Fruit fly (Drosophila melanogaster) whole organism, embryonic: ENCODE measurements around the gene CG42268.

ENCODE experiments used
- B-H2 ChIP-seq: fragments of 200-800 bp; sonication (Bioruptor generic); optimal IDR thresholded peaks from 2 replicates; lab custom pipeline; 2018; ENCODE audit warnings: missing biosample characterization, mild to moderate bottlenecking, missing genetic modification characterization
- CG1024 ChIP-seq: fragments of 200-800 bp; sonication (Bioruptor generic); IDR thresholded peaks from 2 replicates; pipeline ENCODE4 v1.3.6; 2022; ENCODE audit warnings: missing biosample characterization, missing genetic modification characterization
- CG10274 ChIP-seq: fragments of 200-800 bp; sonication (Bioruptor generic); optimal IDR thresholded peaks from 3 replicates; lab custom pipeline; 2017; ENCODE audit warnings: missing biosample characterization, mild to moderate bottlenecking, missing genetic modification characterization
- CG10321 ChIP-seq: fragments of 200-800 bp; sonication (Bioruptor generic); IDR thresholded peaks from 2 replicates; pipeline ENCODE4 v1.3.6; 2022; ENCODE audit warnings: missing biosample characterization, missing genetic modification characterization
- CG11504 ChIP-seq: fragments of 200-800 bp; sonication (Bioruptor generic); optimal IDR thresholded peaks from 3 replicates; lab custom pipeline; 2019; ENCODE audit warnings: missing biosample characterization, mild to moderate bottlenecking, missing genetic modification characterization, moderate library complexity
- CG12744 ChIP-seq: fragments of 200-800 bp; sonication (Bioruptor generic); optimal IDR thresholded peaks from 2 replicates; lab custom pipeline; 2016; ENCODE audit warnings: missing biosample characterization, missing genetic modification characterization
- CG14050 ChIP-seq: fragments of 200-800 bp; sonication (Bioruptor generic); IDR thresholded peaks from 3 replicates; pipeline ENCODE4 v1.3.6; 2022; ENCODE audit warnings: missing biosample characterization, missing genetic modification characterization
- CG14965 ChIP-seq: fragments of 200-800 bp; sonication (Bioruptor generic); optimal IDR thresholded peaks from 2 replicates; lab custom pipeline; 2016; ENCODE audit warnings: missing biosample characterization, missing genetic modification characterization, borderline replicate concordance
- CG15011 ChIP-seq: fragments of 200-800 bp; sonication (Bioruptor generic); optimal IDR thresholded peaks from 3 replicates; lab custom pipeline; 2018; ENCODE audit warnings: missing biosample characterization, mild to moderate bottlenecking, missing genetic modification characterization
- CG6654 ChIP-seq: fragments of 200-800 bp; sonication (Bioruptor generic); optimal IDR thresholded peaks from 2 replicates; lab custom pipeline; 2017; ENCODE audit warnings: missing biosample characterization, mild to moderate bottlenecking, missing genetic modification characterization
- CG7839 ChIP-seq: fragments of 200-800 bp; sonication (Bioruptor generic); optimal IDR thresholded peaks from 3 replicates; lab custom pipeline; 2018; ENCODE audit warnings: missing biosample characterization, mild to moderate bottlenecking, missing genetic modification characterization, moderate library complexity
- CG7963 ChIP-seq: fragments of 200-800 bp; sonication (Bioruptor generic); IDR thresholded peaks from 3 replicates; pipeline ENCODE4 v1.3.6; 2022; ENCODE audit warnings: missing biosample characterization, missing genetic modification characterization; ENCODE audit not compliant: partially characterized antibody
- CG9727 ChIP-seq: fragments of 200-800 bp; sonication (Bioruptor generic); optimal IDR thresholded peaks from 3 replicates; lab custom pipeline; 2017; ENCODE audit warnings: missing biosample characterization, mild to moderate bottlenecking, missing genetic modification characterization
- CG9817 ChIP-seq: fragments of 200-800 bp; sonication (Bioruptor generic); optimal IDR thresholded peaks from 2 replicates; lab custom pipeline; 2018; ENCODE audit warnings: missing biosample characterization, mild to moderate bottlenecking, missing genetic modification characterization, moderate library complexity
- Dip2 ChIP-seq: fragments of 200-800 bp; sonication (Bioruptor generic); IDR thresholded peaks from 2 replicates; pipeline ENCODE4 v1.3.6; 2022; ENCODE audit warnings: missing biosample characterization, missing genetic modification characterization
- Hey ChIP-seq: fragments of 200-800 bp; sonication (Bioruptor generic); optimal IDR thresholded peaks from 3 replicates; lab custom pipeline; 2018; ENCODE audit warnings: missing biosample characterization, mild to moderate bottlenecking, missing genetic modification characterization
- Max ChIP-seq: fragments of 200-800 bp; sonication (Bioruptor generic); optimal IDR thresholded peaks from 2 replicates; lab custom pipeline; 2016; ENCODE audit warnings: missing biosample characterization, mild to moderate bottlenecking, missing genetic modification characterization
- NFAT ChIP-seq: fragments of 200-800 bp; sonication (Bioruptor generic); IDR thresholded peaks from 2 replicates; pipeline ENCODE4 v1.3.6; 2022; ENCODE audit warnings: missing biosample characterization, missing genetic modification characterization
- Neu2 ChIP-seq: fragments of 200-800 bp; sonication (Bioruptor generic); optimal IDR thresholded peaks from 3 replicates; lab custom pipeline; 2016; ENCODE audit warnings: missing biosample characterization, missing genetic modification characterization, borderline replicate concordance
- Oaz ChIP-seq: fragments of 200-800 bp; sonication (Bioruptor generic); IDR thresholded peaks from 2 replicates; pipeline ENCODE4 v1.3.6; 2022; ENCODE audit warnings: missing biosample characterization, missing genetic modification characterization
- Spps ChIP-seq: fragments of 200-800 bp; sonication (Bioruptor generic); optimal IDR thresholded peaks from 2 replicates; lab custom pipeline; 2018; ENCODE audit warnings: missing biosample characterization, mild to moderate bottlenecking, missing genetic modification characterization
- Trl ChIP-seq, 3 experiments: fragments of >200 bp in 2 of 3; fragments of 200-800 bp in 1 of 3; sonication (Bioruptor generic) in 1 of 3; optimal IDR thresholded peaks; 2 replicates in 1 of 3; 3 replicates in 2 of 3; lab custom pipeline; 2016 to 2017; ENCODE audit warnings: missing biosample characterization in 1 of 3, missing genetic modification characterization in 1 of 3
- Usf ChIP-seq: fragments of 200-800 bp; sonication (Bioruptor generic); optimal IDR thresholded peaks from 2 replicates; lab custom pipeline; 2017; ENCODE audit warnings: missing genotype, missing biosample characterization, missing genetic modification characterization
- ac ChIP-seq: fragments of 200-800 bp; sonication (Bioruptor generic); optimal IDR thresholded peaks from 3 replicates; lab custom pipeline; 2017; ENCODE audit warnings: missing biosample characterization, mild to moderate bottlenecking, missing genetic modification characterization
- bbx ChIP-seq: fragments of 200-800 bp; sonication (Bioruptor generic); IDR thresholded peaks from 2 replicates; pipeline ENCODE4 v1.3.6; 2022; ENCODE audit warnings: missing biosample characterization, missing genetic modification characterization; ENCODE audit not compliant: partially characterized antibody
- bcd ChIP-seq: fragments of 200-800 bp; sonication (Bioruptor generic); optimal IDR thresholded peaks from 2 replicates; lab custom pipeline; 2017; ENCODE audit warnings: missing biosample characterization, mild to moderate bottlenecking, missing genetic modification characterization
- bigmax ChIP-seq: fragments of 200-800 bp; sonication (Bioruptor generic); optimal IDR thresholded peaks from 2 replicates; lab custom pipeline; 2018; ENCODE audit warnings: missing biosample characterization, mild to moderate bottlenecking, missing genetic modification characterization
- br ChIP-seq: fragments of >200 bp; optimal IDR thresholded peaks from 2 replicates; lab custom pipeline; 2017
- bsh ChIP-seq, 2 experiments: fragments of 200-800 bp; sonication (Bioruptor generic); optimal IDR thresholded peaks; 2 replicates each; lab custom pipeline; 2017 to 2018; ENCODE audit warnings: mild to moderate bottlenecking in 2 of 2, missing biosample characterization in 2 of 2, missing genetic modification characterization in 2 of 2, moderate library complexity in 1 of 2
- cato ChIP-seq: fragments of 200-800 bp; sonication (Bioruptor generic); optimal IDR thresholded peaks from 2 replicates; lab custom pipeline; 2016; ENCODE audit warnings: missing biosample characterization, missing genetic modification characterization, borderline replicate concordance
- caup ChIP-seq: fragments of 200-800 bp; sonication (Bioruptor generic); optimal IDR thresholded peaks from 3 replicates; lab custom pipeline; 2017; ENCODE audit warnings: missing biosample characterization, mild to moderate bottlenecking, missing genetic modification characterization, moderate library complexity; ENCODE audit not compliant: severe bottlenecking
- dmrt99B ChIP-seq: fragments of 200-800 bp; sonication (Bioruptor generic); optimal IDR thresholded peaks from 2 replicates; lab custom pipeline; 2018; ENCODE audit warnings: missing biosample characterization, mild to moderate bottlenecking, missing genetic modification characterization, moderate library complexity
- emc ChIP-seq: fragments of 200-800 bp; sonication (Bioruptor generic); optimal IDR thresholded peaks from 2 replicates; lab custom pipeline; 2016; ENCODE audit warnings: missing biosample characterization, missing genetic modification characterization
- ewg ChIP-seq: fragments of 200-800 bp; sonication (Bioruptor generic); optimal IDR thresholded peaks from 3 replicates; lab custom pipeline; 2017; ENCODE audit warnings: mild to moderate bottlenecking, missing biosample characterization, missing genetic modification reagents, missing genetic modification characterization
- fd102C ChIP-seq: fragments of 200-800 bp; sonication (Bioruptor generic); optimal IDR thresholded peaks from 2 replicates; lab custom pipeline; 2018; ENCODE audit warnings: missing biosample characterization, mild to moderate bottlenecking, missing genetic modification characterization, moderate library complexity
- gem ChIP-seq: fragments of 200-800 bp; sonication (Bioruptor generic); optimal IDR thresholded peaks from 2 replicates; lab custom pipeline; 2019; ENCODE audit warnings: missing biosample characterization, mild to moderate bottlenecking, missing genetic modification characterization, moderate library complexity
- grn ChIP-seq: fragments of 200-800 bp; sonication (Bioruptor generic); optimal IDR thresholded peaks from 3 replicates; lab custom pipeline; 2017; ENCODE audit warnings: missing biosample characterization, missing genetic modification characterization
- jumu ChIP-seq: fragments of 200-800 bp; sonication (Bioruptor generic); optimal IDR thresholded peaks from 3 replicates; lab custom pipeline; 2016; ENCODE audit warnings: missing biosample characterization, missing genetic modification characterization
- mam ChIP-seq: fragments of 200-800 bp; sonication (Bioruptor generic); optimal IDR thresholded peaks from 3 replicates; lab custom pipeline; 2016; ENCODE audit warnings: missing biosample characterization, missing genetic modification characterization
- nerfin-1 ChIP-seq: fragments of 200-800 bp; sonication (Bioruptor generic); optimal IDR thresholded peaks from 3 replicates; lab custom pipeline; 2019; ENCODE audit warnings: missing biosample characterization, mild to moderate bottlenecking, missing genetic modification characterization, moderate library complexity
- pho ChIP-seq: fragments of 200-800 bp; sonication (Bioruptor generic); optimal IDR thresholded peaks from 2 replicates; lab custom pipeline; 2016; ENCODE audit warnings: missing biosample characterization, missing genetic modification characterization
- ranshi ChIP-seq: fragments of 200-800 bp; sonication (Bioruptor generic); IDR thresholded peaks from 2 replicates; pipeline ENCODE4 v1.3.6; 2022; ENCODE audit warnings: missing biosample characterization, missing genetic modification characterization
- row ChIP-seq: fragments of 200-800 bp; sonication (Bioruptor generic); IDR thresholded peaks from 3 replicates; pipeline ENCODE4 v1.3.6; 2022; ENCODE audit warnings: missing biosample characterization, missing genetic modification characterization
- run ChIP-seq: fragments of 200-800 bp; sonication (Bioruptor generic); optimal IDR thresholded peaks from 3 replicates; lab custom pipeline; 2018; ENCODE audit warnings: missing biosample characterization, mild to moderate bottlenecking, missing genetic modification characterization
- schlank ChIP-seq: fragments of 200-800 bp; sonication (Bioruptor generic); optimal IDR thresholded peaks from 2 replicates; lab custom pipeline; 2018; ENCODE audit warnings: missing biosample characterization, mild to moderate bottlenecking, missing genetic modification characterization
- slp2 ChIP-seq: fragments of 200-800 bp; sonication (Bioruptor generic); optimal IDR thresholded peaks from 2 replicates; lab custom pipeline; 2016; ENCODE audit warnings: missing biosample characterization, missing genetic modification characterization
- so ChIP-seq: fragments of 200-800 bp; sonication (Bioruptor generic); IDR thresholded peaks from 3 replicates; pipeline ENCODE4 v1.3.6; 2022; ENCODE audit warnings: missing biosample characterization, missing genetic modification characterization
- tio ChIP-seq: fragments of 200-800 bp; sonication (Bioruptor generic); optimal IDR thresholded peaks from 2 replicates; lab custom pipeline; 2017; ENCODE audit warnings: missing biosample characterization, missing genetic modification characterization, inconsistent platforms

CG42268 gene

dm6 chr3L:9694867-9695236 is 65.3 kb downstream of the CG42268 start (continued):
- TF ChIP-seq br (lab: Kevin White, UChicago) (no peak), grn (GFP tag; lab: Kevin White, UChicago) (peak; percentile 55)

- TF ChIP-seq CG6654 (no peak), CG15011 (GFP tag; lab: Kevin White, UChicago) (no peak), Oaz (GFP tag; lab: Robert Waterston, UW) (no peak), ranshi (GFP tag; lab: Robert Waterston, UW) (no peak), pho (GFP tag; lab: Kevin White, UChicago) (no peak), slp2 (no peak), CG9817 (no peak), bsh (GFP tag; optimal IDR thresholded peaks at IDR 0.05; lab: Kevin White, UChicago) (no peak), caup (GFP tag; lab: Kevin White, UChicago) (no peak), CG9727 (GFP tag; lab: Kevin White, UChicago) (no peak), bbx (GFP tag; lab: Robert Waterston, UW) (no peak), Usf (GFP tag; lab: Kevin White, UChicago) (no peak), br (lab: Kevin White, UChicago) (no peak), CG14050 (GFP tag; lab: Robert Waterston, UW) (no peak), tio (no peak), Neu2 (GFP tag; lab: Kevin White, UChicago) (no peak), CG7963 (GFP tag; lab: Robert Waterston, UW) (no peak), CG11504 (tag; lab: Kevin White, UChicago) (no peak), dmrt99B (tag; lab: Kevin White, UChicago) (no peak), B-H2 (GFP tag; lab: Kevin White, UChicago) (peak; percentile 17), CG12744 (no peak), ac (no peak), Max (GFP tag; lab: Kevin White, UChicago) (no peak), mam (no peak), run (tag; lab: Kevin White, UChicago) (no peak), CG10321 (GFP tag; lab: Robert Waterston, UW) (no peak), gem (no peak), ewg (GFP tag; lab: Kevin White, UChicago) (peak; percentile 24), CG1024 (no peak), row (GFP tag; lab: Robert Waterston, UW) (no peak), so (GFP tag; lab: Robert Waterston, UW) (no peak), CG14965 (no peak), schlank (no peak), CG10274 (GFP tag; lab: Kevin White, UChicago) (no peak), nerfin-1 (tag; lab: Kevin White, UChicago) (no peak), Hey (tag; lab: Kevin White, UChicago) (no peak), emc (GFP tag; lab: Kevin White, UChicago) (no peak), fd102C (no peak), bcd (peak; percentile 9), Dip2 (GFP tag; lab: Robert Waterston, UW) (no peak), CG7839 (tag; lab: Kevin White, UChicago) (no peak), jumu (GFP tag; lab: Kevin White, UChicago) (no peak), Trl (optimal IDR thresholded peaks at IDR 0.05; lab: Kevin White, UChicago) (peak; percentile 91 to 98), Trl (GFP tag; optimal IDR thresholded peaks at IDR 0.05; lab: Kevin White, UChicago) (no peak), NFAT (GFP tag; lab: Robert Waterston, UW) (no peak), cato (GFP tag; lab: Kevin White, UChicago) (no peak), Spps (tag; lab: Kevin White, UChicago) (no peak), bigmax (GFP tag; lab: Kevin White, UChicago) (peak; percentile 28)
These were observed 65.9 kb downstream of the CG42268 start for dm6 chr3L:9694169-9694866.
